Worm (Caenorhabditis elegans) whole organism, L4 larva: Measurements from ENCODE around the gene C04A2.15.

ENCODE experiments used
- D1046.2 ChIP-seq: fragments of 200-800 bp; sonication (Bioruptor generic); IDR thresholded peaks from 2 replicates; pipeline ENCODE4 v1.3.6; 2022; ENCODE audit warnings: missing genetic modification characterization, missing compliant biosample characterization
- F10B5.3 ChIP-seq: sonication (generic microtip); optimal IDR thresholded peaks from 2 replicates; lab custom pipeline; 2016; ENCODE audit warnings: mild to moderate bottlenecking, missing genetic modification characterization, missing compliant biosample characterization
- F44E2.7 ChIP-seq: fragments of 200-800 bp; sonication (Bioruptor generic); IDR thresholded peaks from 2 replicates; pipeline ENCODE4 v2.1.2; 2022; ENCODE audit warnings: missing genetic modification characterization, missing compliant biosample characterization
- F49E8.2 ChIP-seq: sonication (generic microtip); optimal IDR thresholded peaks from 2 replicates; lab custom pipeline; 2016; ENCODE audit warnings: missing compliant biosample characterization, mild to moderate bottlenecking, missing genetic modification characterization, borderline replicate concordance
- T20F7.1 ChIP-seq: fragments of 200-800 bp; sonication (Bioruptor generic); optimal IDR thresholded peaks from 2 replicates; lab custom pipeline; 2018; ENCODE audit warnings: mild to moderate bottlenecking, missing genetic modification characterization, missing compliant biosample characterization
- Y5F2A.4 ChIP-seq: fragments of 200-800 bp; sonication (Bioruptor generic); optimal IDR thresholded peaks from 2 replicates; lab custom pipeline; 2018; ENCODE audit warnings: mild to moderate bottlenecking, missing genetic modification characterization, missing compliant biosample characterization
- ZK337.2 ChIP-seq: fragments of 200-800 bp; sonication (Bioruptor generic); IDR thresholded peaks from 2 replicates; pipeline ENCODE4 v1.3.6; 2022; ENCODE audit warnings: missing genetic modification reagents, missing genetic modification characterization, missing compliant biosample characterization
- aly-2 ChIP-seq: sonication (generic microtip); optimal IDR thresholded peaks from 2 replicates; lab custom pipeline; 2018; ENCODE audit warnings: missing biosample characterization, missing genetic modification characterization
- arid-1 ChIP-seq: fragments of 200-800 bp; sonication (Bioruptor generic); conservative IDR thresholded peaks from 2 replicates; pipeline ENCODE4 v1.3.6; 2022; ENCODE audit warnings: missing genetic modification reagents, missing genetic modification characterization, missing compliant biosample characterization
- ces-1 ChIP-seq: fragments of 150-350 bp; sonication (generic microtip); optimal IDR thresholded peaks from 4 replicates; lab custom pipeline; 2014; ENCODE audit warnings: missing biosample characterization, missing genetic modification reagents, missing genetic modification characterization
- ctbp-1 ChIP-seq: fragments of 200-800 bp; sonication (Bioruptor generic); IDR thresholded peaks from 2 replicates; pipeline ENCODE4 v1.3.6; 2022; ENCODE audit warnings: missing genetic modification reagents, missing genetic modification characterization, missing compliant biosample characterization
- daf-16 ChIP-seq, 3 experiments: sonication (generic microtip); optimal IDR thresholded peaks; 2 replicates each; lab custom pipeline; 2016 to 2017; ENCODE audit warnings: missing genetic modification characterization in 3 of 3, missing genetic modification reagents in 3 of 3, mild to moderate bottlenecking in 2 of 3, missing compliant biosample characterization in 2 of 3, missing biosample characterization in 1 of 3, moderate library complexity in 1 of 3
- daf-19 ChIP-seq: fragments of 200-800 bp; sonication (Bioruptor generic); conservative IDR thresholded peaks from 2 replicates; pipeline ENCODE4 v1.3.6; 2022; ENCODE audit warnings: missing genetic modification characterization, missing compliant biosample characterization
- dmd-6 ChIP-seq: fragments of 200-800 bp; sonication (Bioruptor generic); IDR thresholded peaks from 2 replicates; pipeline ENCODE4 v1.3.6; 2022; ENCODE audit warnings: missing genetic modification reagents, missing genetic modification characterization, missing compliant biosample characterization
- dpl-1 ChIP-seq: fragments of 150-350 bp; optimal IDR thresholded peaks from 2 replicates; lab custom pipeline; 2014; ENCODE audit warnings: missing biosample characterization, missing genetic modification reagents, missing genetic modification characterization
- dve-1 ChIP-seq: sonication (generic microtip); optimal IDR thresholded peaks from 2 replicates; lab custom pipeline; 2017; ENCODE audit warnings: antibody characterized with exemption, mild to moderate bottlenecking, missing genetic modification characterization, missing compliant biosample characterization; ENCODE audit not compliant: insufficient read depth
- egl-27 ChIP-seq: sonication (generic microtip); optimal IDR thresholded peaks from 3 replicates; lab custom pipeline; 2017; ENCODE audit warnings: missing biosample characterization, missing genetic modification reagents, missing genetic modification characterization
- fkh-10 ChIP-seq: fragments of 150-350 bp; optimal IDR thresholded peaks from 2 replicates; lab custom pipeline; 2014; ENCODE audit warnings: missing biosample characterization, missing genetic modification reagents, missing genetic modification characterization
- hlh-11 ChIP-seq: fragments of 200-800 bp; sonication (Bioruptor generic); optimal IDR thresholded peaks from 2 replicates; lab custom pipeline; 2018; ENCODE audit warnings: mild to moderate bottlenecking, missing genetic modification characterization, missing compliant biosample characterization
- hlh-30 ChIP-seq: sonication (generic microtip); optimal IDR thresholded peaks from 2 replicates; lab custom pipeline; 2017; ENCODE audit warnings: antibody characterized with exemption, mild to moderate bottlenecking, missing genetic modification characterization, missing compliant biosample characterization; ENCODE audit not compliant: insufficient read depth
- hmg-1.1 ChIP-seq: fragments of 200-800 bp; sonication (Bioruptor generic); IDR thresholded peaks from 2 replicates; pipeline ENCODE4 v1.3.6; 2022; ENCODE audit warnings: missing genetic modification reagents, missing genetic modification characterization, missing compliant biosample characterization
- jun-1 ChIP-seq: fragments of 150-350 bp; optimal IDR thresholded peaks from 2 replicates; lab custom pipeline; 2014; ENCODE audit warnings: missing biosample characterization, missing genetic modification reagents, missing genetic modification characterization
- lim-7 ChIP-seq: fragments of 200-800 bp; sonication (Bioruptor generic); IDR thresholded peaks from 2 replicates; pipeline ENCODE4 v1.3.6; 2022; ENCODE audit warnings: missing genetic modification characterization, missing compliant biosample characterization
- lin-1 ChIP-seq: fragments of 200-800 bp; sonication (Bioruptor generic); IDR thresholded peaks from 2 replicates; pipeline ENCODE4 v1.3.6; 2022; ENCODE audit warnings: missing genetic modification reagents, missing genetic modification characterization, missing compliant biosample characterization
- lin-13 ChIP-seq: fragments of 150-350 bp; optimal IDR thresholded peaks from 2 replicates; lab custom pipeline; 2014; ENCODE audit warnings: missing biosample characterization, missing genetic modification reagents, missing genetic modification characterization
- lsy-2 ChIP-seq, 2 experiments: fragments of 150-350 bp in 1 of 2; sonication (generic microtip) in 1 of 2; optimal IDR thresholded peaks; 2 replicates each; lab custom pipeline; 2014 to 2017; ENCODE audit warnings: missing biosample characterization in 2 of 2, missing genetic modification characterization in 2 of 2
- mes-2 ChIP-seq: sonication (generic microtip); optimal IDR thresholded peaks from 2 replicates; lab custom pipeline; 2016; ENCODE audit warnings: missing genotype, mild to moderate bottlenecking, missing genetic modification characterization, missing compliant biosample characterization; ENCODE audit not compliant: poor library complexity, severe bottlenecking
- nhr-11 ChIP-seq: fragments of 150-350 bp; optimal IDR thresholded peaks from 2 replicates; lab custom pipeline; 2014; ENCODE audit warnings: missing biosample characterization, missing genetic modification characterization
- nhr-111 ChIP-seq: fragments of 200-800 bp; sonication (Bioruptor generic); optimal IDR thresholded peaks from 2 replicates; lab custom pipeline; 2018; ENCODE audit warnings: mild to moderate bottlenecking, missing genetic modification characterization, missing compliant biosample characterization
- nhr-25 ChIP-seq: sonication (generic microtip); optimal IDR thresholded peaks from 2 replicates; lab custom pipeline; 2017; ENCODE audit warnings: missing genetic modification characterization, mild to moderate bottlenecking, missing compliant biosample characterization, antibody characterized with exemption, moderate library complexity, borderline replicate concordance; ENCODE audit not compliant: insufficient read depth
- nhr-28 ChIP-seq: fragments of 150-350 bp; optimal IDR thresholded peaks from 2 replicates; lab custom pipeline; 2014; ENCODE audit warnings: missing biosample characterization, missing genetic modification characterization
- nhr-42 ChIP-seq: fragments of 200-800 bp; sonication (Bioruptor generic); IDR thresholded peaks from 2 replicates; pipeline ENCODE4 v1.3.6; 2022; ENCODE audit warnings: missing genetic modification characterization, missing compliant biosample characterization
- nhr-6 ChIP-seq: fragments of 150-350 bp; optimal IDR thresholded peaks from 2 replicates; lab custom pipeline; 2014; ENCODE audit warnings: missing biosample characterization, missing genetic modification characterization
- nhr-76 ChIP-seq: fragments of 150-350 bp; optimal IDR thresholded peaks from 2 replicates; lab custom pipeline; 2014; ENCODE audit warnings: missing biosample characterization, missing genetic modification characterization
- nhr-77 ChIP-seq: fragments of 150-350 bp; optimal IDR thresholded peaks from 2 replicates; lab custom pipeline; 2014; ENCODE audit warnings: missing biosample characterization, missing genetic modification characterization
- php-3 ChIP-seq: fragments of 200-800 bp; sonication (Bioruptor generic); IDR thresholded peaks from 2 replicates; pipeline ENCODE4 v1.3.6; 2022; ENCODE audit warnings: missing genetic modification reagents, missing genetic modification characterization, missing compliant biosample characterization
- pqm-1 ChIP-seq: sonication (generic microtip); optimal IDR thresholded peaks from 2 replicates; lab custom pipeline; 2017; ENCODE audit warnings: missing biosample characterization, missing genetic modification characterization
- set-16 ChIP-seq: fragments of 200-800 bp; sonication (Bioruptor generic); IDR thresholded peaks from 2 replicates; pipeline ENCODE4 v1.3.6; 2022; ENCODE audit warnings: missing genetic modification reagents, missing genetic modification characterization, missing compliant biosample characterization
- snpc-1.2 ChIP-seq: fragments of 200-800 bp; sonication (Bioruptor generic); IDR thresholded peaks from 2 replicates; pipeline ENCODE4 v1.3.6; 2022; ENCODE audit warnings: missing genetic modification reagents, missing genetic modification characterization, missing compliant biosample characterization
- tag-97 ChIP-seq: fragments of 200-800 bp; sonication (Bioruptor generic); IDR thresholded peaks from 2 replicates; pipeline ENCODE4 v1.3.6; 2022; ENCODE audit warnings: missing genetic modification characterization, missing compliant biosample characterization
- tra-1 ChIP-seq: fragments of 200-800 bp; sonication (Bioruptor generic); IDR thresholded peaks from 2 replicates; pipeline ENCODE4 v1.3.6; 2022; ENCODE audit warnings: missing genetic modification reagents, missing genetic modification characterization, missing compliant biosample characterization
- unc-130 ChIP-seq: sonication (generic microtip); optimal IDR thresholded peaks from 2 replicates; lab custom pipeline; 2016; ENCODE audit warnings: missing genetic modification reagents, missing genetic modification characterization, missing compliant biosample characterization
- unc-39 ChIP-seq: sonication (generic microtip); optimal IDR thresholded peaks from 2 replicates; lab custom pipeline; 2017; ENCODE audit warnings: missing biosample characterization, missing genetic modification characterization
- unc-62 ChIP-seq, 3 experiments: fragments of 150-350 bp in 1 of 3; sonication (generic microtip); optimal IDR thresholded peaks in 2 of 3; peaks in 1 of 3; 1 replicate in 1 of 3; 2 replicates in 2 of 3; lab custom pipeline; 2014 to 2017; ENCODE audit warnings: missing biosample characterization in 3 of 3, missing genetic modification characterization in 3 of 3, missing genetic modification reagents in 3 of 3, missing genotype in 1 of 3
- vab-7 ChIP-seq: fragments of 200-800 bp; sonication (Bioruptor generic); IDR thresholded peaks from 2 replicates; pipeline ENCODE4 v1.3.6; 2022; ENCODE audit warnings: missing genetic modification reagents, missing genetic modification characterization, missing compliant biosample characterization
- zfp-2 ChIP-seq: sonication (generic microtip); optimal IDR thresholded peaks from 2 replicates; lab custom pipeline; 2016; ENCODE audit warnings: mild to moderate bottlenecking, missing genetic modification characterization, missing compliant biosample characterization
- zfp-3 ChIP-seq: fragments of 200-800 bp; sonication (Bioruptor generic); conservative IDR thresholded peaks from 2 replicates; pipeline ENCODE4 v1.3.6; 2022; ENCODE audit warnings: missing genetic modification reagents, missing genetic modification characterization, missing compliant biosample characterization
- zip-11 ChIP-seq: fragments of 200-800 bp; sonication (Bioruptor generic); IDR thresholded peaks from 2 replicates; pipeline ENCODE4 v1.3.6; 2022; ENCODE audit warnings: missing genetic modification characterization, missing compliant biosample characterization

Gene C04A2.15

ce11 chrII:6821118-6821517, 30.9 kb upstream of the C04A2.15 start (continued):
- TF ChIP-seq zfp-3 (GFP tag; lab: Robert Waterston, UW): no peak
- peak; percentile 67 for TF ChIP-seq nhr-25 (tag; lab: Kevin White, UChicago)
- no peak for TF ChIP-seq mes-2 (tag; lab: Kevin White, UChicago)
- no peak for TF ChIP-seq nhr-77 (tag; lab: Kevin White, UChicago)
- no peak for TF ChIP-seq aly-2 (tag; lab: Kevin White, UChicago)

- TF ChIP-seq dve-1 (tag; lab: Kevin White, UChicago) (peak; percentile 32), dpl-1 (no peak), nhr-42 (GFP tag; lab: Robert Waterston, UW) (no peak), unc-62 (GFP tag; optimal IDR thresholded peaks at IDR 0.05 in 1 of 2; lab: Kevin White, UChicago) (peak in 1 of 2 experiments; percentile 28), unc-62 (tag; optimal IDR thresholded peaks at IDR 0.05; lab: Kevin White, UChicago) (no peak), daf-16 (GFP tag; optimal IDR thresholded peaks at IDR 0.05; lab: Kevin White, UChicago) (no peak), daf-16 (tag; optimal IDR thresholded peaks at IDR 0.05; lab: Kevin White, UChicago) (peak; percentile 61), hlh-30 (tag; lab: Kevin White, UChicago) (no peak), daf-19 (GFP tag; lab: Robert Waterston, UW) (no peak), snpc-1.2 (GFP tag; lab: Robert Waterston, UW) (no peak), F10B5.3 (tag; lab: Kevin White, UChicago) (no peak), Y5F2A.4 (no peak), unc-130 (GFP tag; lab: Kevin White, UChicago) (no peak), php-3 (GFP tag; lab: Robert Waterston, UW) (0 out of 2 replicates have a peak, but pooled peaks have one; percentile 21), lsy-2 (tag; optimal IDR thresholded peaks at IDR 0.05; lab: Kevin White, UChicago) (peak in 1 of 2 experiments; percentile 40), F44E2.7 (GFP tag; lab: Robert Waterston, UW) (no peak), nhr-28 (tag; lab: Kevin White, UChicago) (peak; percentile 79), nhr-76 (tag; lab: Kevin White, UChicago) (no peak), nhr-111 (no peak), lin-1 (no peak), nhr-6 (tag; lab: Kevin White, UChicago) (no peak), tra-1 (peak; percentile 86), F49E8.2 (tag; lab: Kevin White, UChicago) (no peak), lim-7 (GFP tag; lab: Robert Waterston, UW) (no peak), unc-39 (tag; lab: Kevin White, UChicago) (no peak), jun-1 (tag; lab: Kevin White, UChicago) (no peak), dmd-6 (peak; percentile 66), pqm-1 (tag; lab: Kevin White, UChicago) (peak; percentile 82), fkh-10 (GFP tag; lab: Kevin White, UChicago) (peak; percentile 35), zfp-2 (tag; lab: Kevin White, UChicago) (no peak), ces-1 (peak; percentile 65), egl-27 (tag; lab: Kevin White, UChicago) (no peak), ZK337.2 (GFP tag; lab: Robert Waterston, UW) (no peak), arid-1 (no peak), nhr-11 (tag; lab: Kevin White, UChicago) (no peak), zip-11 (GFP tag; lab: Robert Waterston, UW) (no peak), tag-97 (GFP tag; lab: Robert Waterston, UW) (no peak), T20F7.1 (GFP tag; lab: Kevin White, UChicago) (no peak), vab-7 (no peak), lin-13 (GFP tag; lab: Kevin White, UChicago) (no peak), set-16 (GFP tag; lab: Robert Waterston, UW) (no peak), hlh-11 (peak; percentile 15), hmg-1.1 (GFP tag; lab: Robert Waterston, UW) (no peak), D1046.2 (GFP tag; lab: Robert Waterston, UW) (no peak), ctbp-1 (GFP tag; lab: Robert Waterston, UW) (no peak), zfp-3 (GFP tag; lab: Robert Waterston, UW) (no peak)
Observed at ce11 chrII:6821832-6822231, 30.2 kb upstream of the C04A2.15 start.
